Fruit fly (Drosophila melanogaster): ENCODE results near the gene CG11584.

Gene CG11584

dm6 chrX:14169068-14169642, 11.7 kb upstream of the CG11584 start, which contains the start of gene CG12480 (continued):
- TF ChIP-seq Sox102F (GFP tag; optimal IDR thresholded peaks at IDR 0.05): no peak
- TF ChIP-seq sd (tag; optimal IDR thresholded peaks at IDR 0.05): peak; percentile 38
- TF ChIP-seq ci (GFP tag; IDR thresholded peaks at IDR 0.05): no peak
- TF ChIP-seq CG18599 (GFP tag; optimal IDR thresholded peaks at IDR 0.05): peak; percentile 70
- no peak for TF ChIP-seq Dfd (GFP tag; optimal IDR thresholded peaks at IDR 0.05)
- no peak for TF ChIP-seq Mes4 (GFP tag; optimal IDR thresholded peaks at IDR 0.05)
- no peak for TF ChIP-seq Hmx (GFP tag; optimal IDR thresholded peaks at IDR 0.05)
- no peak for TF ChIP-seq ato (GFP tag; IDR thresholded peaks at IDR 0.05; ENCODE audit: partially characterized antibody)
- no peak for TF ChIP-seq CG31441 (GFP tag; IDR thresholded peaks at IDR 0.05)
- TF ChIP-seq HLHmδ (GFP tag; optimal IDR thresholded peaks at IDR 0.05): no peak
- TF ChIP-seq NC2β (GFP tag; optimal IDR thresholded peaks at IDR 0.05): no peak
- TF ChIP-seq esg (GFP tag; conservative IDR thresholded peaks at IDR 0.05): no peak
- TF ChIP-seq Xrp1 (GFP tag; IDR thresholded peaks at IDR 0.05): peak; percentile 32; the same call in 1 of the 2 replicates
- TF ChIP-seq CG11398 (GFP tag; optimal IDR thresholded peaks at IDR 0.05): no peak
- peak; percentile 54 for TF ChIP-seq pho (GFP tag; optimal IDR thresholded peaks at IDR 0.05)
- no peak for TF ChIP-seq ro (GFP tag; IDR thresholded peaks at IDR 0.05)
- TF ChIP-seq exex (tag; optimal IDR thresholded peaks at IDR 0.05): peak; percentile 6
- no peak for TF ChIP-seq en (GFP tag; optimal IDR thresholded peaks at IDR 0.05)
- no peak for TF ChIP-seq tap (tag; optimal IDR thresholded peaks at IDR 0.05)
- no peak for TF ChIP-seq Dref (GFP tag; IDR thresholded peaks at IDR 0.05)
- TF ChIP-seq CG10565 (GFP tag; optimal IDR thresholded peaks at IDR 0.05): no peak
- no peak for TF ChIP-seq CG10654 (GFP tag; optimal IDR thresholded peaks at IDR 0.05)
- peak; percentile 72 for TF ChIP-seq caup (GFP tag; optimal IDR thresholded peaks at IDR 0.05; ENCODE audit: severe bottlenecking)
- TF ChIP-seq Poxn (GFP tag; IDR thresholded peaks at IDR 0.05): no peak
- no peak for TF ChIP-seq da (GFP tag; optimal IDR thresholded peaks at IDR 0.05)
- no peak for TF ChIP-seq CG7745 (tag; optimal IDR thresholded peaks at IDR 0.05)
- TF ChIP-seq CG14667 (GFP tag; IDR thresholded peaks at IDR 0.05): no peak
- peak; percentile 31 for TF ChIP-seq mirr (GFP tag; optimal IDR thresholded peaks at IDR 0.05)
- TF ChIP-seq row (GFP tag; IDR thresholded peaks at IDR 0.05): peak; percentile 57
- TF ChIP-seq CG8944 (GFP tag; optimal IDR thresholded peaks at IDR 0.05): no peak
- TF ChIP-seq crc (GFP tag; optimal IDR thresholded peaks at IDR 0.05): no peak
- TF ChIP-seq CG4404 (GFP tag; IDR thresholded peaks at IDR 0.05): peak; percentile 38; the same call in 1 of the 2 replicates
- peak; percentile 60 for TF ChIP-seq BtbVII (GFP tag; optimal IDR thresholded peaks at IDR 0.05)
- TF ChIP-seq lmd (GFP tag; IDR thresholded peaks at IDR 0.05): peak; percentile 66; the same call in 1 of the 2 replicates
- no peak for TF ChIP-seq CG3995 (GFP tag; optimal IDR thresholded peaks at IDR 0.05)
- TF ChIP-seq CG18619 (GFP tag; optimal IDR thresholded peaks at IDR 0.05): peak; percentile 51
- TF ChIP-seq CG7963 (GFP tag; IDR thresholded peaks at IDR 0.05; ENCODE audit: partially characterized antibody): no peak
- TF ChIP-seq NfI (GFP tag; optimal IDR thresholded peaks at IDR 0.05): peak; percentile 62
- no peak for TF ChIP-seq E2f1 (GFP tag; IDR thresholded peaks at IDR 0.05)
- TF ChIP-seq CG12769 (tag; optimal IDR thresholded peaks at IDR 0.05): peak; percentile 77
- TF ChIP-seq CG18011 (GFP tag; optimal IDR thresholded peaks at IDR 0.05): no peak
- TF ChIP-seq lilli (GFP tag; optimal IDR thresholded peaks at IDR 0.05): peak; percentile 75
- TF ChIP-seq Atf3 (GFP tag; optimal IDR thresholded peaks at IDR 0.05): no peak
- no peak for TF ChIP-seq br (optimal IDR thresholded peaks at IDR 0.05)
- no peak for TF ChIP-seq Mrtf (GFP tag; IDR thresholded peaks at IDR 0.05)
- peak; percentile 9 for TF ChIP-seq CG16815 (GFP tag; optimal IDR thresholded peaks at IDR 0.05)
- peak; percentile 90 for TF ChIP-seq Rfx (GFP tag; IDR thresholded peaks at IDR 0.05)
- TF ChIP-seq Elba2 (GFP tag; optimal IDR thresholded peaks at IDR 0.05): no peak
- TF ChIP-seq sens (GFP tag): peak; percentile 6
- 0 out of 2 replicates have a peak, but pooled peaks have one; percentile 37 for TF ChIP-seq vvl (GFP tag; IDR thresholded peaks at IDR 0.05)
- TF ChIP-seq pfk (GFP tag; optimal IDR thresholded peaks at IDR 0.05): no peak
- TF ChIP-seq CG9215 (GFP tag; IDR thresholded peaks at IDR 0.05): peak; percentile 58
